Fruit fly (Drosophila melanogaster): ENCODE results near the gene CG3527.

- TF ChIP-seq Dll (optimal IDR thresholded peaks at IDR 0.05), result no peak
- no peak for TF ChIP-seq psq (optimal IDR thresholded peaks at IDR 0.05)
- no peak for TF ChIP-seq pan (optimal IDR thresholded peaks at IDR 0.05)
- no peak for TF ChIP-seq CG8478 (optimal IDR thresholded peaks at IDR 0.05)
- TF ChIP-seq EcR (GFP tag; optimal IDR thresholded peaks at IDR 0.05), result no peak
Observed at dm6 chrX:4560182-4560845, 8.5 kb downstream of the CG3527 start.

Data from whole organism.